Worm (Caenorhabditis elegans): ENCODE results near the gene sre-27.

sre-27 gene

ce11 chrII:12435202-12435872 is 17.9 kb upstream of the sre-27 start:
- no peak for TF ChIP-seq unc-62 (GFP tag; optimal IDR thresholded peaks at IDR 0.05)

ce11 chrII:12432356-12432755 is 14.9 kb upstream of the sre-27 start, which contains the start of gene dct-12:
dct-12 (minus strand) TSS chrII:12432456.
- no peak for TF ChIP-seq unc-62 (GFP tag; optimal IDR thresholded peaks at IDR 0.05)

ce11 chrII:12429743-12430142 is 12.3 kb upstream of the sre-27 start, which contains the start of gene Y57A10C.8:
Y57A10C.8 (minus strand) TSS chrII:12429843.
- TF ChIP-seq unc-62 (GFP tag; optimal IDR thresholded peaks at IDR 0.05), result no peak

ce11 chrII:12425644-12426222 is 8.3 kb upstream of the sre-27 start, which contains the start of gene daf-22:
daf-22 (minus strand) TSS chrII:12425694.
- TF ChIP-seq unc-62 (GFP tag; optimal IDR thresholded peaks at IDR 0.05), result no peak

- no peak for TF ChIP-seq unc-62 (GFP tag; optimal IDR thresholded peaks at IDR 0.05)
Measured at ce11 chrII:12420486-12420885, 3.1 kb upstream of the sre-27 start, which contains the start of gene sre-26. sre-26 (minus strand) TSS chrII:12420586.

- TF ChIP-seq unc-62 (GFP tag; optimal IDR thresholded peaks at IDR 0.05), result no peak
Measured at ce11 chrII:12417996-12418395, 582 bp upstream of the sre-27 start.

- TF ChIP-seq unc-62 (GFP tag; optimal IDR thresholded peaks at IDR 0.05), result no peak
Measured at ce11 chrII:12414805-12415204, 2.6 kb downstream of the sre-27 start, which contains the start of gene Y57A10C.11. Y57A10C.11 (minus strand) TSS chrII:12414905.

ce11 chrII:12412417-12412816 is 5.0 kb downstream of the sre-27 start, which contains the start of gene Y57A10C.1:
Y57A10C.1 (minus strand) TSS chrII:12412517.
- no peak for TF ChIP-seq unc-62 (GFP tag; optimal IDR thresholded peaks at IDR 0.05)

ce11 chrII:12410107-12410506 is 7.3 kb downstream of the sre-27 start, which contains the start of gene F57G9.3:
F57G9.3 (minus strand) TSS chrII:12410207.
- TF ChIP-seq unc-62 (GFP tag; optimal IDR thresholded peaks at IDR 0.05), result no peak

ce11 chrII:12408717-12409116 is 8.7 kb downstream of the sre-27 start, which contains the start of gene sre-31:
sre-31 (minus strand) TSS chrII:12408817.
- TF ChIP-seq unc-62 (GFP tag; optimal IDR thresholded peaks at IDR 0.05), result no peak

- TF ChIP-seq unc-62 (GFP tag; optimal IDR thresholded peaks at IDR 0.05), result no peak
Measured at ce11 chrII:12406394-12406793, 11.0 kb downstream of the sre-27 start, which contains the start of gene sre-30. sre-30 (minus strand) TSS chrII:12406494.

ce11 chrII:12401791-12402190 is 15.6 kb downstream of the sre-27 start, which contains the start of gene sre-29:
sre-29 (minus strand) TSS chrII:12401891.
- no peak for TF ChIP-seq unc-62 (GFP tag; optimal IDR thresholded peaks at IDR 0.05)

ce11 chrII:12397656-12398055 is 19.8 kb downstream of the sre-27 start, which contains the start of gene F57G9.7:
F57G9.7 (minus strand) TSS chrII:12397756.
- TF ChIP-seq unc-62 (GFP tag; optimal IDR thresholded peaks at IDR 0.05), result no peak

- no peak for TF ChIP-seq unc-62 (GFP tag; optimal IDR thresholded peaks at IDR 0.05)
Measured at ce11 chrII:12394138-12394537, 23.3 kb downstream of the sre-27 start.

ce11 chrII:12393690-12394089 is 23.7 kb downstream of the sre-27 start, which contains the start of gene Y57A10B.7:
Y57A10B.7 (minus strand) TSS chrII:12393790.
- no peak for TF ChIP-seq unc-62 (GFP tag; optimal IDR thresholded peaks at IDR 0.05)

ce11 chrII:12389783-12390182 is 27.6 kb downstream of the sre-27 start, which contains the start of gene Y57A10B.6:
Y57A10B.6 (plus strand) TSS chrII:12390083.
- no peak for TF ChIP-seq unc-62 (GFP tag; optimal IDR thresholded peaks at IDR 0.05)

All from whole organism, dauer.